Worm (Caenorhabditis elegans): ENCODE results near the gene H20J04.6.
A peak's percentile ranks its signal among the peaks of the same experiment; 100 is the strongest.

The H20J04.6 gene

ce11 chrII:4326420-4326819 is 3.4 kb downstream of the H20J04.6 start, which contains the start of gene pfd-2:
TSS of gene pfd-2 (plus strand) at chrII:4326720.
- no peak for TF ChIP-seq madf-9 (GFP tag; conservative IDR thresholded peaks at IDR 0.05)
- no peak for TF ChIP-seq lsy-2 (tag; optimal IDR thresholded peaks at IDR 0.05)
- no peak for TF ChIP-seq madf-5 (GFP tag; IDR thresholded peaks at IDR 0.05)
- TF ChIP-seq daf-19 (GFP tag; conservative IDR thresholded peaks at IDR 0.05), result no peak
- TF ChIP-seq lin-1 (GFP tag; IDR thresholded peaks at IDR 0.05), result no peak
- TF ChIP-seq hlh-11 (tag; optimal IDR thresholded peaks at IDR 0.05), result no peak
- TF ChIP-seq F10B5.3 (tag; optimal IDR thresholded peaks at IDR 0.05), result no peak
- no peak for TF ChIP-seq hmg-1.1 (GFP tag; IDR thresholded peaks at IDR 0.05)
- TF ChIP-seq T20F7.1 (GFP tag; optimal IDR thresholded peaks at IDR 0.05), result no peak
- no peak for TF ChIP-seq php-3 (GFP tag; IDR thresholded peaks at IDR 0.05)
- TF ChIP-seq dmd-8 (GFP tag; IDR thresholded peaks at IDR 0.05), result no peak

DNA sequence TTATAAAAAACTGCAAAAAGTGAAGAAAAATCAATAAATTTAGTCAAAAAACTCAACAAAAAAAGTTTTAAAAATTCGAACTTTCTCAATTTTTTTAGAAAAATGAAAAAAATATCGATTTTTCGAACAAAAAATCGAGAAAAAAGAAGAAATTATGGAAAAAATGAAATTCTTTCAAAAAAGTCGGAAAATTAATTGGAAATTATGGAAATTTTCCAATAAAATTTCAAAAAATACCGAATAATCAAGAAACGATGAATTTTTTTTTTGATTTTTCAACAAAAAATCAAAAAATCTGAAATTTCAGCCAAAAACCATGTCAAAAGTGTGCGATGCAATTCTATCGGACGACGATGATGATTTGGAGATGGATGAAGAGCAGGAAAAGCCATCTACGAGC is 5.7 kb downstream of the H20J04.6 start, which contains the start of gene H20J04.4:
TSS of gene H20J04.4 (plus strand) at position 301 of the 400 bp plus-strand sequence.
- TF ChIP-seq nhr-25 (tag; optimal IDR thresholded peaks at IDR 0.05; ENCODE audit: borderline replicate concordance, insufficient read depth), result no peak
- no peak for TF ChIP-seq daf-16 (GFP tag; optimal IDR thresholded peaks at IDR 0.05)
- TF ChIP-seq daf-16 (tag; optimal IDR thresholded peaks at IDR 0.05), result no peak
- TF ChIP-seq nhr-41 (GFP tag; IDR thresholded peaks at IDR 0.05), result no peak

- TF ChIP-seq dmd-6 (GFP tag; IDR thresholded peaks at IDR 0.05) (0 out of 2 replicates have a peak, but pooled peaks have one; percentile 2), nhr-10 (tag; optimal IDR thresholded peaks at IDR 0.05) (no peak)
Measured at ce11 chrII:4334448-4334847, 11.4 kb downstream of the H20J04.6 start, which contains the start of gene madf-3. TSS of gene madf-3 (plus strand) at chrII:4334748.

ce11 chrII:4337731-4338130 is 14.7 kb downstream of the H20J04.6 start:
- TF ChIP-seq vab-7 (GFP tag; IDR thresholded peaks at IDR 0.05) (no peak), spr-3 (GFP tag; optimal IDR thresholded peaks at IDR 0.05) (no peak), attf-4 (tag; optimal IDR thresholded peaks at IDR 0.05) (no peak), ceh-44 (GFP tag; IDR thresholded peaks at IDR 0.05) (no peak), hmg-1.1 (GFP tag; IDR thresholded peaks at IDR 0.05) (no peak), spr-1 (tag; optimal IDR thresholded peaks at IDR 0.05) (no peak), lir-3 (tag; optimal IDR thresholded peaks at IDR 0.05) (no peak), F37D6.2 (tag; optimal IDR thresholded peaks at IDR 0.05) (no peak), tra-1 (GFP tag; IDR thresholded peaks at IDR 0.05) (no peak)

DNA sequence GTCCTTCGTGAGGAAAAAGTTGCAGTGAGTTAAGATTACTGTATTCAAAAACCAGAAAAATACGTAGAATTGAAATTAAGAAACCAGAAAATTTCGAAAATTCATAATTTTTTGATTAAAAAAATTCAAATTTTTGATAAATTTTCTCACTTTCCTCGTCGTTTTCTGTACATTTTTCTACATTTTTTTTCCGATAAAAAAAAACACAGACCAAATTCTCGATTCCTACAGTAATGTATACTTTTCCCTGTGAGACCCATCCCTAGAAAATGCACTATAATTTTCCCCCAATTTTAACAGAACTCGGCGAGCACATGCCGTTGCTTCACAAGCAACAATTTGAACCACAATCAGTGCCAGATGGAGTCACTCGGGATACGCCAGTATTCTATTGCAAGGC is 16.8 kb downstream of the H20J04.6 start, which contains the start of gene athp-2:
TSS of gene athp-2 (plus strand) at position 301 of the 400 bp plus-strand sequence.
- TF ChIP-seq dve-1 (tag; optimal IDR thresholded peaks at IDR 0.05; ENCODE audit: insufficient read depth) (no peak), D1046.2 (GFP tag; IDR thresholded peaks at IDR 0.05) (no peak), madf-5 (GFP tag; IDR thresholded peaks at IDR 0.05) (no peak), egl-43 (GFP tag; IDR thresholded peaks at IDR 0.05) (no peak), nhr-11 (tag; optimal IDR thresholded peaks at IDR 0.05) (no peak), tra-1 (GFP tag; IDR thresholded peaks at IDR 0.05) (no peak), nhr-48 (tag; optimal IDR thresholded peaks at IDR 0.05) (no peak)

ce11 chrII:4341484-4341883 is 18.4 kb downstream of the H20J04.6 start:
- TF ChIP-seq lin-39 (tag; optimal IDR thresholded peaks at IDR 0.05) (no peak), F37D6.2 (tag; optimal IDR thresholded peaks at IDR 0.05) (no peak), mxl-3 (GFP tag; optimal IDR thresholded peaks at IDR 0.05) (no peak), snpc-1.2 (GFP tag; IDR thresholded peaks at IDR 0.05) (no peak), lin-15B (tag; optimal IDR thresholded peaks at IDR 0.05) (no peak), T26A8.4 (GFP tag; IDR thresholded peaks at IDR 0.05) (no peak), F26F4.8 (GFP tag; conservative IDR thresholded peaks at IDR 0.05) (no peak), F49E8.2 (tag; optimal IDR thresholded peaks at IDR 0.05; ENCODE audit: borderline replicate concordance) (no peak), attf-4 (tag; optimal IDR thresholded peaks at IDR 0.05) (no peak), T20F7.1 (GFP tag; optimal IDR thresholded peaks at IDR 0.05) (no peak)
